Fruit fly (Drosophila melanogaster): ENCODE data around the gene eIF4E6.

- no peak for TF ChIP-seq Dfd (GFP tag; optimal IDR thresholded peaks at IDR 0.05)
- TF ChIP-seq usp (GFP tag; optimal IDR thresholded peaks at IDR 0.05), result no peak
- TF ChIP-seq pan (optimal IDR thresholded peaks at IDR 0.05), result no peak
- TF ChIP-seq fru (GFP tag; optimal IDR thresholded peaks at IDR 0.05), result no peak
Observed at dm6 chr3R:29024671-29025070, 2.3 kb downstream of the eIF4E6 start, which contains the start of gene CG14518.

Measured in whole organism, wandering third instar larva.